Worm (Caenorhabditis elegans): ENCODE data around the gene eat-4.

- TF ChIP-seq skn-1 (tag; optimal IDR thresholded peaks at IDR 0.05), result no peak
- no peak for TF ChIP-seq nhr-12 (tag; optimal IDR thresholded peaks at IDR 0.05)
- no peak for TF ChIP-seq unc-30 (tag; optimal IDR thresholded peaks at IDR 0.05)
- TF ChIP-seq lin-35 (GFP tag; optimal IDR thresholded peaks at IDR 0.05), result no peak
- no peak for TF ChIP-seq hpl-2 (GFP tag; optimal IDR thresholded peaks at IDR 0.05)
- TF ChIP-seq xbp-1 (tag; optimal IDR thresholded peaks at IDR 0.05), result no peak
Measured at ce11 chrIII:9152950-9153349, 16.3 kb downstream of the eat-4 start.
